Worm (Caenorhabditis elegans): ENCODE measurements around the gene best-22.

DNA sequence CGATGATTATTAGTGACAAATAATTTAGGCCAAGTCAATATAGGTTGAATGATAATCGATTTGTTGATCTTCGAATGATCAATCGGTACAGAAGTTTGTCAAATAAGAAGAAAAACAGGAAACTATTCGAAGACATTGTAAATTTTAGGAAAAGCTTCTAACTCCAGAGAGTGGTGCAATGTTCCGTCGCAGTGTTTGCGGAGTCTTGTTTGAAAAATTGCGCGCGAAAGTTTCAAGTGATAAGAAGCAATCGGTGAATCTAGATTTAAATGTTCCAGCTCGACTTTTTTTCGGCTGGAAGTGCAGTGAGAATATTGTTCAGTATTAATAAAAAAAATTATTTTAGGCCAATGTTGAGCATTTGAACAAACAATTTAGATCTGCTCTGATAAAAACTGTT lies 15.0 kb upstream of the best-22 start:
- TF ChIP-seq tbx-11 (GFP tag; IDR thresholded peaks at IDR 0.05) (no peak), sea-1 (GFP tag; conservative IDR thresholded peaks at IDR 0.05) (no peak), ama-1 (optimal IDR thresholded peaks at IDR 0.05) (no peak)
